Worm (Caenorhabditis elegans) whole organism, L2 larva: ENCODE measurements around the gene clec-266.

Source experiments
- ama-1 ChIP-seq: fragments of 150-350 bp; optimal IDR thresholded peaks from 2 replicates; lab custom pipeline; 2018; ENCODE audit warnings: inconsistent platforms
- ceh-16 ChIP-seq: fragments of 150-350 bp; optimal IDR thresholded peaks from 2 replicates; lab custom pipeline; 2014; ENCODE audit warnings: missing biosample characterization, missing genetic modification characterization
- ceh-82 ChIP-seq: fragments of 150-350 bp; optimal IDR thresholded peaks from 2 replicates; lab custom pipeline; 2014; ENCODE audit warnings: missing biosample characterization, missing genetic modification characterization
- nhr-25 ChIP-seq: fragments of 150-350 bp; sonication (generic microtip); optimal IDR thresholded peaks from 3 replicates; lab custom pipeline; 2014; ENCODE audit warnings: missing biosample characterization, missing genetic modification characterization
- peb-1 ChIP-seq: fragments of 150-350 bp; optimal IDR thresholded peaks from 2 replicates; lab custom pipeline; 2014; ENCODE audit warnings: missing biosample characterization, missing genetic modification characterization
- skn-1 ChIP-seq: sonication (generic microtip); optimal IDR thresholded peaks from 2 replicates; lab custom pipeline; 2017; ENCODE audit warnings: missing biosample characterization, missing genetic modification characterization
- zag-1 ChIP-seq: fragments of 150-350 bp; optimal IDR thresholded peaks from 2 replicates; lab custom pipeline; 2014; ENCODE audit warnings: missing biosample characterization, missing genetic modification characterization
- ztf-4 ChIP-seq: fragments of 150-350 bp; optimal IDR thresholded peaks from 2 replicates; lab custom pipeline; 2014; ENCODE audit warnings: missing biosample characterization, missing genetic modification characterization

DNA sequence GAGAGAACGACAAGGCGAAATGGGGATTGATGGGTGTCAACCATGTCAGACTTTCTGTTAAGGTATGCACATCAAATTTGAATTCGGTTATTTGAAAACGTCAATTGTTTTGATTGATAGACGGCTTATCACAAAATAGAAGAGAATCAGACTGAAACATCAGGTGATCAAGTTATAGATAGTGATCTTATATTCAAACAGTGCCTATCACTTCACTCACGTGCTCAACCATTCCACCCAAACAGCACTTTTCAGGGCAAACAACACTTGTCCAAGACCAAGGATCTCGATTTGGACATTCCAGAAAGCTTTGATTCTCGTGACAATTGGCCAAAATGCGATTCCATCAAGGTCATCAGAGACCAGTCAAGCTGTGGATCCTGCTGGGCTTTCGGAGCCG lies 15.1 kb downstream of the clec-266 start:
- TF ChIP-seq skn-1 (tag; lab: Kevin White, UChicago), result no peak
- TF ChIP-seq nhr-25 (tag; lab: Kevin White, UChicago), result no peak
- TF ChIP-seq ceh-16 (tag; lab: Kevin White, UChicago), result no peak
- no peak for TF ChIP-seq peb-1 (tag; lab: Kevin White, UChicago)
- no peak for TF ChIP-seq ama-1 (lab: Kevin White, UChicago)
- no peak for TF ChIP-seq ztf-4
- no peak for TF ChIP-seq zag-1 (tag; lab: Kevin White, UChicago)
- TF ChIP-seq ceh-82, result no peak
